Fruit fly (Drosophila melanogaster) whole organism: Measurements from ENCODE around the gene betaNACtes1.

Experiments used
- CG8478 ChIP-seq: fragments of >200 bp; optimal IDR thresholded peaks from 2 replicates; lab custom pipeline; 2018; ENCODE audit warnings: inconsistent platforms
- EcR ChIP-seq, 2 experiments: fragments of >200 bp; optimal IDR thresholded peaks; 2 replicates each; lab custom pipeline; 2017; ENCODE audit warnings: missing biosample characterization in 2 of 2, missing genetic modification characterization in 2 of 2, missing genetic modification reagents in 2 of 2
- pan ChIP-seq: fragments of >200 bp; optimal IDR thresholded peaks from 2 replicates; lab custom pipeline; 2017
- psq ChIP-seq: fragments of >200 bp; optimal IDR thresholded peaks from 2 replicates; lab custom pipeline; 2017
- usp ChIP-seq: fragments of >200 bp; optimal IDR thresholded peaks from 2 replicates; lab custom pipeline; 2017; ENCODE audit warnings: missing biosample characterization, missing genetic modification characterization, mixed read lengths

- TF ChIP-seq usp (GFP tag; lab: Kevin White, UChicago): no peak
- TF ChIP-seq psq (lab: Kevin White, UChicago): no peak
- no peak for TF ChIP-seq pan
- TF ChIP-seq CG8478 (lab: Kevin White, UChicago): no peak
- no peak for TF ChIP-seq EcR (GFP tag; optimal IDR thresholded peaks at IDR 0.05; lab: Kevin White, UChicago)
These were observed 19.5 kb upstream of the betaNACtes1 start, which contains the start of gene CG13403 for dm6 chrX:14191918-14192317.
